Fruit fly (Drosophila melanogaster) whole organism, embryonic: ENCODE data around the gene Arp6.

Source experiments
- B-H1 ChIP-seq: fragments of 200-800 bp; sonication (Bioruptor generic); IDR thresholded peaks from 3 replicates; pipeline ENCODE4 v1.3.6; 2022; ENCODE audit warnings: missing biosample characterization, missing genetic modification characterization
- CG1024 ChIP-seq: fragments of 200-800 bp; sonication (Bioruptor generic); IDR thresholded peaks from 2 replicates; pipeline ENCODE4 v1.3.6; 2022; ENCODE audit warnings: missing biosample characterization, missing genetic modification characterization
- CG10321 ChIP-seq: fragments of 200-800 bp; sonication (Bioruptor generic); IDR thresholded peaks from 2 replicates; pipeline ENCODE4 v1.3.6; 2022; ENCODE audit warnings: missing biosample characterization, missing genetic modification characterization
- CG10959 ChIP-seq: fragments of 200-800 bp; sonication (Bioruptor generic); IDR thresholded peaks from 2 replicates; pipeline ENCODE4 v1.3.6; 2022; ENCODE audit warnings: missing biosample characterization, missing genetic modification characterization
- CG12659 ChIP-seq: fragments of 200-800 bp; sonication (Bioruptor generic); optimal IDR thresholded peaks from 3 replicates; lab custom pipeline; 2017; ENCODE audit warnings: mild to moderate bottlenecking, missing biosample characterization, missing genetic modification reagents, missing genetic modification characterization
- CG13287 ChIP-seq: fragments of 200-800 bp; sonication (Bioruptor generic); IDR thresholded peaks from 2 replicates; pipeline ENCODE4 v1.3.6; 2022; ENCODE audit warnings: missing biosample characterization, missing genetic modification characterization; ENCODE audit not compliant: partially characterized antibody
- CG15479 ChIP-seq: fragments of 200-800 bp; sonication (Bioruptor generic); optimal IDR thresholded peaks from 3 replicates; lab custom pipeline; 2019; ENCODE audit warnings: missing biosample characterization, mild to moderate bottlenecking, missing genetic modification characterization, moderate library complexity
- CG15696 ChIP-seq: fragments of 200-800 bp; sonication (Bioruptor generic); optimal IDR thresholded peaks from 2 replicates; lab custom pipeline; 2019; ENCODE audit warnings: missing biosample characterization, mild to moderate bottlenecking, missing genetic modification characterization, moderate library complexity
- CG16779 ChIP-seq: fragments of 200-800 bp; sonication (Bioruptor generic); IDR thresholded peaks from 2 replicates; pipeline ENCODE4 v1.3.6; 2022; ENCODE audit warnings: missing biosample characterization, missing genetic modification characterization
- CG17912 ChIP-seq: fragments of 200-800 bp; sonication (Bioruptor generic); optimal IDR thresholded peaks from 2 replicates; lab custom pipeline; 2018; ENCODE audit warnings: missing biosample characterization, mild to moderate bottlenecking, missing genetic modification characterization
- CG2875 ChIP-seq: fragments of 200-800 bp; sonication (Bioruptor generic); optimal IDR thresholded peaks from 2 replicates; lab custom pipeline; 2017; ENCODE audit warnings: missing biosample characterization, mild to moderate bottlenecking, missing genetic modification characterization, missing genetic modification reagents
- CG31388 ChIP-seq: fragments of 200-800 bp; sonication (Bioruptor generic); optimal IDR thresholded peaks from 2 replicates; lab custom pipeline; 2016; ENCODE audit warnings: missing biosample characterization, missing genetic modification characterization
- CG4282 ChIP-seq: fragments of 200-800 bp; sonication (Bioruptor generic); optimal IDR thresholded peaks from 2 replicates; lab custom pipeline; 2016; ENCODE audit warnings: missing biosample characterization, missing genetic modification characterization
- CG4404 ChIP-seq: fragments of 200-800 bp; sonication (Bioruptor generic); IDR thresholded peaks from 2 replicates; pipeline ENCODE4 v1.3.6; 2022; ENCODE audit warnings: missing biosample characterization, missing genetic modification characterization
- CG6689 ChIP-seq: fragments of 200-800 bp; sonication (Bioruptor generic); IDR thresholded peaks from 2 replicates; pipeline ENCODE4 v1.3.6; 2022; ENCODE audit warnings: missing biosample characterization, missing genetic modification characterization
- CG6791 ChIP-seq: fragments of 200-800 bp; sonication (Bioruptor generic); IDR thresholded peaks from 3 replicates; pipeline ENCODE4 v1.3.6; 2022; ENCODE audit warnings: missing biosample characterization, missing genetic modification characterization; ENCODE audit not compliant: partially characterized antibody
- CG6813 ChIP-seq: fragments of 200-800 bp; sonication (Bioruptor generic); optimal IDR thresholded peaks from 2 replicates; lab custom pipeline; 2017; ENCODE audit warnings: missing biosample characterization, missing genetic modification characterization, mild to moderate bottlenecking, moderate library complexity, missing genetic modification reagents
- Dbx ChIP-seq: fragments of 200-800 bp; sonication (Bioruptor generic); IDR thresholded peaks from 3 replicates; pipeline ENCODE4 v1.3.6; 2022; ENCODE audit warnings: missing biosample characterization, missing genetic modification characterization
- Dek ChIP-seq: fragments of 200-800 bp; sonication (Bioruptor generic); optimal IDR thresholded peaks from 3 replicates; lab custom pipeline; 2019; ENCODE audit warnings: missing biosample characterization, mild to moderate bottlenecking, missing genetic modification characterization, moderate library complexity
- Dip2 ChIP-seq: fragments of 200-800 bp; sonication (Bioruptor generic); IDR thresholded peaks from 2 replicates; pipeline ENCODE4 v1.3.6; 2022; ENCODE audit warnings: missing biosample characterization, missing genetic modification characterization
- Dip3 ChIP-seq: fragments of 200-800 bp; sonication (Bioruptor generic); optimal IDR thresholded peaks from 3 replicates; lab custom pipeline; 2016; ENCODE audit warnings: missing biosample characterization, missing genetic modification characterization
- Elba2 ChIP-seq: fragments of 200-800 bp; sonication (Bioruptor generic); optimal IDR thresholded peaks from 3 replicates; lab custom pipeline; 2016; ENCODE audit warnings: missing biosample characterization, missing genetic modification characterization
- Gsc ChIP-seq: fragments of 200-800 bp; sonication (Bioruptor generic); IDR thresholded peaks from 2 replicates; pipeline ENCODE4 v1.3.6; 2022; ENCODE audit warnings: missing biosample characterization, missing genetic modification characterization
- Hr3 ChIP-seq: fragments of 200-800 bp; sonication (Bioruptor generic); optimal IDR thresholded peaks from 3 replicates; lab custom pipeline; 2016; ENCODE audit warnings: missing biosample characterization, missing genetic modification characterization
- Mes4 ChIP-seq: fragments of 200-800 bp; sonication (Bioruptor generic); optimal IDR thresholded peaks from 2 replicates; lab custom pipeline; 2016; ENCODE audit warnings: missing biosample characterization, missing genetic modification characterization
- Oaz ChIP-seq: fragments of 200-800 bp; sonication (Bioruptor generic); IDR thresholded peaks from 2 replicates; pipeline ENCODE4 v1.3.6; 2022; ENCODE audit warnings: missing biosample characterization, missing genetic modification characterization
- Sox100B ChIP-seq: fragments of 200-800 bp; sonication (Bioruptor generic); optimal IDR thresholded peaks from 3 replicates; lab custom pipeline; 2018; ENCODE audit warnings: missing biosample characterization, mild to moderate bottlenecking, missing genetic modification characterization
- TFAM ChIP-seq: fragments of 200-800 bp; sonication (Bioruptor generic); optimal IDR thresholded peaks from 2 replicates; lab custom pipeline; 2017; ENCODE audit warnings: missing biosample characterization, missing genetic modification characterization, inconsistent platforms
- Xbp1 ChIP-seq: fragments of 200-800 bp; sonication (Bioruptor generic); optimal IDR thresholded peaks from 3 replicates; lab custom pipeline; 2016; ENCODE audit warnings: missing biosample characterization, mild to moderate bottlenecking, missing genetic modification characterization
- ap ChIP-seq: fragments of 200-800 bp; sonication (Bioruptor generic); IDR thresholded peaks from 2 replicates; pipeline ENCODE4 v1.3.6; 2022; ENCODE audit warnings: missing biosample characterization, missing genetic modification characterization
- bab2 ChIP-seq: fragments of 200-800 bp; sonication (Bioruptor generic); optimal IDR thresholded peaks from 2 replicates; lab custom pipeline; 2016; ENCODE audit warnings: missing biosample characterization, missing genetic modification characterization
- bcd ChIP-seq: fragments of 200-800 bp; sonication (Bioruptor generic); optimal IDR thresholded peaks from 2 replicates; lab custom pipeline; 2017; ENCODE audit warnings: missing biosample characterization, mild to moderate bottlenecking, missing genetic modification characterization
- cas ChIP-seq: fragments of 200-800 bp; sonication (Bioruptor generic); IDR thresholded peaks from 2 replicates; pipeline ENCODE4 v1.3.6; 2022; ENCODE audit warnings: missing biosample characterization, missing genetic modification characterization
- chinmo ChIP-seq: fragments of 200-800 bp; sonication (Bioruptor generic); IDR thresholded peaks from 4 replicates; pipeline ENCODE4 v1.3.6; 2022; ENCODE audit warnings: missing biosample characterization, missing genetic modification characterization; ENCODE audit not compliant: partially characterized antibody
- ci ChIP-seq: fragments of 200-800 bp; sonication (Bioruptor generic); IDR thresholded peaks from 3 replicates; pipeline ENCODE4 v1.3.6; 2022; ENCODE audit warnings: missing biosample characterization, missing genetic modification characterization
- en ChIP-seq: fragments of 200-800 bp; sonication (Bioruptor generic); optimal IDR thresholded peaks from 2 replicates; lab custom pipeline; 2016; ENCODE audit warnings: missing biosample characterization, missing genetic modification characterization
- fru ChIP-seq: fragments of >200 bp; optimal IDR thresholded peaks from 2 replicates; lab custom pipeline; 2017
- gce ChIP-seq: fragments of 200-800 bp; sonication (Bioruptor generic); IDR thresholded peaks from 3 replicates; pipeline ENCODE4 v1.3.6; 2022; ENCODE audit warnings: missing biosample characterization, missing genetic modification characterization
- grn ChIP-seq: fragments of 200-800 bp; sonication (Bioruptor generic); optimal IDR thresholded peaks from 3 replicates; lab custom pipeline; 2017; ENCODE audit warnings: missing biosample characterization, missing genetic modification characterization
- hth ChIP-seq: fragments of >200 bp; optimal IDR thresholded peaks from 2 replicates; lab custom pipeline; 2017; ENCODE audit warnings: inconsistent platforms
- jigr1 ChIP-seq: fragments of 200-800 bp; sonication (Bioruptor generic); IDR thresholded peaks from 3 replicates; pipeline ENCODE4 v1.3.6; 2022; ENCODE audit warnings: missing biosample characterization, missing genetic modification characterization
- ken ChIP-seq: fragments of 200-800 bp; sonication (Bioruptor generic); IDR thresholded peaks from 3 replicates; pipeline ENCODE4 v1.3.6; 2022; ENCODE audit warnings: missing biosample characterization, missing genetic modification characterization
- lilli ChIP-seq: fragments of 200-800 bp; sonication (Bioruptor generic); optimal IDR thresholded peaks from 3 replicates; lab custom pipeline; 2016; ENCODE audit warnings: missing biosample characterization, missing genetic modification characterization
- nmo ChIP-seq: fragments of 200-800 bp; sonication (Bioruptor generic); optimal IDR thresholded peaks from 2 replicates; lab custom pipeline; 2018; ENCODE audit warnings: missing biosample characterization, mild to moderate bottlenecking, missing genetic modification characterization, moderate library complexity
- phol ChIP-seq: fragments of 200-800 bp; sonication (Bioruptor generic); optimal IDR thresholded peaks from 3 replicates; lab custom pipeline; 2018; ENCODE audit warnings: missing biosample characterization, mild to moderate bottlenecking, missing genetic modification characterization, moderate library complexity
- psq ChIP-seq: fragments of 200-800 bp; sonication (Bioruptor generic); optimal IDR thresholded peaks from 2 replicates; lab custom pipeline; 2017; ENCODE audit warnings: missing biosample characterization, missing genetic modification characterization
- schlank ChIP-seq: fragments of 200-800 bp; sonication (Bioruptor generic); optimal IDR thresholded peaks from 2 replicates; lab custom pipeline; 2018; ENCODE audit warnings: missing biosample characterization, mild to moderate bottlenecking, missing genetic modification characterization
- sisA ChIP-seq: fragments of 200-800 bp; sonication (Bioruptor generic); IDR thresholded peaks from 2 replicates; pipeline ENCODE4 v1.3.6; 2022; ENCODE audit warnings: missing biosample characterization, missing genetic modification characterization
- slp2 ChIP-seq: fragments of 200-800 bp; sonication (Bioruptor generic); optimal IDR thresholded peaks from 2 replicates; lab custom pipeline; 2016; ENCODE audit warnings: missing biosample characterization, missing genetic modification characterization
- tap ChIP-seq: fragments of 200-800 bp; optimal IDR thresholded peaks from 3 replicates; lab custom pipeline; 2019; ENCODE audit warnings: missing biosample characterization, mild to moderate bottlenecking, missing genetic modification characterization, moderate library complexity
- trem ChIP-seq: fragments of 200-800 bp; optimal IDR thresholded peaks from 3 replicates; lab custom pipeline; 2019; ENCODE audit warnings: missing biosample characterization, mild to moderate bottlenecking, missing genetic modification characterization, moderate library complexity
- tx ChIP-seq: fragments of 200-800 bp; sonication (Bioruptor generic); optimal IDR thresholded peaks from 2 replicates; lab custom pipeline; 2016; ENCODE audit warnings: missing biosample characterization, missing genetic modification characterization

Gene Arp6

DNA sequence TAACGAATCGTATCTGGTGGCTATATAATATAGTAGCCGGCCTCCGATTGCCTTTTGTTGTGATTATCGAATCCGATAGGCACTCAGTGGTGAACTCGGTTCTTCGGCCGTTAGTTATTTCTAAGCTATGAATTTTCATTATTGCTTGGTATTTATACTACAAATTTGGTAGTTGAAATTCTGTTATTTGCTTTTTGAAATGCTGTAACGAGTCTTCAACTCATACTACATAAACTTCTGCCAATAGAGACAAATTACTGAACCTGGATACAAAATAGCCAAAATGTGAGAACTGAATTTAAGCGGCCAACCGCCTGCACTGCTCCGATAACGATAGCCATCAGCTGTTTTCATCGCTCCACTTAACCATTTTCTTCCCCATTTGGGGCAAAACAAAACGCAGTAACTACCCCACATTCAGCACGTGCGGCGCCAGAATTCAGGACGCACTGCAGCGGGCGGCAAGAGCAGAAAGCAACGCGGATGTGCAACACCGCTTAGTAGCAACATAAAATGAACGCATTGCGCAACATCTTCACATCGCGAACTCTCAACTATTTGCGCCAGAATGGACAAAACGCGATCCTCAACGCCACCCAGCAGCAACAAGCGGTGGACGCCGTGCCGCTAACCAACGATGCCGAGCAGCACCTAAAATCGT, 2.1 kb upstream of the Arp6 start, which contains the start of the genes CG11679 and CG8206 (continued):
- TF ChIP-seq CG13287 (GFP tag; lab: Robert Waterston, UW) (peak; percentile 45), en (GFP tag; lab: Kevin White, UChicago) (no peak), jigr1 (no peak), CG1024 (GFP tag; lab: Robert Waterston, UW) (no peak), CG6813 (GFP tag; lab: Kevin White, UChicago) (no peak), CG16779 (no peak), Gsc (GFP tag; lab: Robert Waterston, UW) (no peak), ci (GFP tag; lab: Robert Waterston, UW) (no peak), CG15479 (GFP tag; lab: Kevin White, UChicago) (peak; percentile 47), chinmo (0 out of 4 replicates have a peak, but pooled peaks have one; percentile 44), Mes4 (GFP tag; lab: Kevin White, UChicago) (no peak), Oaz (no peak), sisA (GFP tag; lab: Robert Waterston, UW) (no peak), tap (tag; lab: Kevin White, UChicago) (no peak), Dip3 (GFP tag; lab: Kevin White, UChicago) (peak; percentile 38), grn (GFP tag; lab: Kevin White, UChicago) (no peak), CG31388 (GFP tag; lab: Kevin White, UChicago) (no peak), CG10321 (GFP tag; lab: Robert Waterston, UW) (no peak), Hr3 (GFP tag; lab: Kevin White, UChicago) (peak; percentile 14), CG10959 (GFP tag; lab: Robert Waterston, UW) (no peak), bab2 (GFP tag; lab: Kevin White, UChicago) (peak; percentile 21), CG2875 (GFP tag; lab: Kevin White, UChicago) (no peak), hth (lab: Kevin White, UChicago) (no peak), fru (lab: Kevin White, UChicago) (no peak), gce (GFP tag; lab: Robert Waterston, UW) (no peak), ap (GFP tag; lab: Robert Waterston, UW) (no peak), Xbp1 (GFP tag; lab: Kevin White, UChicago) (peak; percentile 48), trem (tag; lab: Kevin White, UChicago) (peak; percentile 49), Elba2 (GFP tag; lab: Kevin White, UChicago) (no peak), tx (GFP tag; lab: Kevin White, UChicago) (peak; percentile 41), schlank (tag; lab: Kevin White, UChicago) (no peak), CG17912 (GFP tag; lab: Kevin White, UChicago) (peak; percentile 9), Dek (tag; lab: Kevin White, UChicago) (no peak), CG4282 (GFP tag; lab: Kevin White, UChicago) (no peak), bcd (peak; percentile 33), lilli (GFP tag; lab: Kevin White, UChicago) (peak; percentile 60), Dbx (no peak), TFAM (GFP tag; lab: Kevin White, UChicago) (no peak), ken (GFP tag; lab: Robert Waterston, UW) (no peak), cas (no peak), phol (peak; percentile 55), CG15696 (peak; percentile 1), psq (GFP tag; lab: Kevin White, UChicago) (no peak), CG6791 (GFP tag; lab: Robert Waterston, UW) (no peak), B-H1 (GFP tag; lab: Robert Waterston, UW) (no peak), CG4404 (peak; percentile 27; the same call in 1 of the 2 replicates), Sox100B (GFP tag; lab: Kevin White, UChicago) (no peak), nmo (GFP tag; lab: Kevin White, UChicago) (peak; percentile 58), CG12659 (GFP tag; lab: Kevin White, UChicago) (peak; percentile 2), slp2 (GFP tag; lab: Kevin White, UChicago) (no peak), Dip2 (GFP tag; lab: Robert Waterston, UW) (no peak), CG6689 (GFP tag; lab: Robert Waterston, UW) (peak; percentile 55)
